Fruit fly (Drosophila melanogaster) whole organism, embryonic: Measurements from ENCODE around the gene lab.

ENCODE experiments used
- Awh ChIP-seq: fragments of 200-800 bp; sonication (Bioruptor generic); IDR thresholded peaks from 2 replicates; pipeline ENCODE4, ENCODE4 v1.3.6; 2022; ENCODE audit warnings: missing biosample characterization, missing genetic modification characterization
- CG10147 ChIP-seq: fragments of 200-800 bp; sonication (Bioruptor generic); optimal IDR thresholded peaks from 2 replicates; lab custom pipeline; 2019; ENCODE audit warnings: missing biosample characterization, mild to moderate bottlenecking, missing genetic modification characterization, moderate library complexity
- CG10565 ChIP-seq: fragments of 200-800 bp; sonication (Bioruptor generic); optimal IDR thresholded peaks from 3 replicates; lab custom pipeline; 2016; ENCODE audit warnings: missing biosample characterization, mild to moderate bottlenecking, missing genetic modification characterization
- CG10654 ChIP-seq: fragments of 200-800 bp; sonication (Bioruptor generic); optimal IDR thresholded peaks from 2 replicates; lab custom pipeline; 2016; ENCODE audit warnings: missing biosample characterization, missing genetic modification characterization
- CG11085 ChIP-seq: fragments of 200-800 bp; sonication (Bioruptor generic); IDR thresholded peaks from 2 replicates; pipeline ENCODE4 v1.3.6; 2022; ENCODE audit warnings: missing biosample characterization, missing genetic modification characterization
- CG11093 ChIP-seq: fragments of 200-800 bp; sonication (Bioruptor generic); IDR thresholded peaks from 3 replicates; pipeline ENCODE4 v1.3.6; 2022; ENCODE audit warnings: missing biosample characterization, missing genetic modification characterization
- CG11504 ChIP-seq: fragments of 200-800 bp; sonication (Bioruptor generic); optimal IDR thresholded peaks from 3 replicates; lab custom pipeline; 2019; ENCODE audit warnings: missing biosample characterization, mild to moderate bottlenecking, missing genetic modification characterization, moderate library complexity
- CG13775 ChIP-seq: fragments of 200-800 bp; sonication (Bioruptor generic); optimal IDR thresholded peaks from 3 replicates; lab custom pipeline; 2017; ENCODE audit warnings: missing biosample characterization, mild to moderate bottlenecking, missing genetic modification characterization
- CG14710 ChIP-seq: fragments of 200-800 bp; sonication (Bioruptor generic); optimal IDR thresholded peaks from 3 replicates; lab custom pipeline; 2019; ENCODE audit warnings: missing biosample characterization, mild to moderate bottlenecking, missing genetic modification characterization, moderate library complexity
- CG15269 ChIP-seq: fragments of 200-800 bp; sonication (Bioruptor generic); optimal IDR thresholded peaks from 2 replicates; lab custom pipeline; 2018; ENCODE audit warnings: missing biosample characterization, mild to moderate bottlenecking, missing genetic modification characterization, moderate library complexity
- CG15601 ChIP-seq: fragments of 200-800 bp; sonication (Bioruptor generic); optimal IDR thresholded peaks from 3 replicates; lab custom pipeline; 2019; ENCODE audit warnings: missing biosample characterization, mild to moderate bottlenecking, missing genetic modification characterization, moderate library complexity
- CG1792 ChIP-seq: fragments of 200-800 bp; sonication (Bioruptor generic); optimal IDR thresholded peaks from 2 replicates; lab custom pipeline; 2016; ENCODE audit warnings: missing biosample characterization, missing genetic modification characterization
- CG2678 ChIP-seq: fragments of 200-800 bp; sonication (Bioruptor generic); optimal IDR thresholded peaks from 3 replicates; lab custom pipeline; 2019; ENCODE audit warnings: missing biosample characterization, mild to moderate bottlenecking, missing genetic modification characterization, moderate library complexity
- CG3407 ChIP-seq: fragments of 200-800 bp; sonication (Bioruptor generic); optimal IDR thresholded peaks from 2 replicates; lab custom pipeline; 2018; ENCODE audit warnings: missing biosample characterization, mild to moderate bottlenecking, missing genetic modification characterization
- CG7839 ChIP-seq: fragments of 200-800 bp; sonication (Bioruptor generic); optimal IDR thresholded peaks from 3 replicates; lab custom pipeline; 2018; ENCODE audit warnings: missing biosample characterization, mild to moderate bottlenecking, missing genetic modification characterization, moderate library complexity
- CG7928 ChIP-seq: fragments of 200-800 bp; sonication (Bioruptor generic); optimal IDR thresholded peaks from 2 replicates; lab custom pipeline; 2017; ENCODE audit warnings: missing biosample characterization, mild to moderate bottlenecking, missing genetic modification characterization
- CG9817 ChIP-seq: fragments of 200-800 bp; sonication (Bioruptor generic); optimal IDR thresholded peaks from 2 replicates; lab custom pipeline; 2018; ENCODE audit warnings: missing biosample characterization, mild to moderate bottlenecking, missing genetic modification characterization, moderate library complexity
- CHES-1-like ChIP-seq: fragments of 200-800 bp; sonication (Bioruptor generic); optimal IDR thresholded peaks from 2 replicates; lab custom pipeline; 2016; ENCODE audit warnings: missing biosample characterization, missing genetic modification characterization
- CkIIα-i1 ChIP-seq: fragments of 200-800 bp; sonication (Bioruptor generic); IDR thresholded peaks from 2 replicates; pipeline ENCODE4 v1.3.6; 2022; ENCODE audit warnings: missing biosample characterization, missing genetic modification characterization
- HLHmδ ChIP-seq: fragments of 200-800 bp; sonication (Bioruptor generic); optimal IDR thresholded peaks from 2 replicates; lab custom pipeline; 2018; ENCODE audit warnings: missing biosample characterization, mild to moderate bottlenecking, missing genetic modification characterization, moderate library complexity
- Jarid2 ChIP-seq: fragments of 200-800 bp; sonication (Bioruptor generic); optimal IDR thresholded peaks from 3 replicates; lab custom pipeline; 2017; ENCODE audit warnings: mild to moderate bottlenecking, missing biosample characterization, missing genetic modification reagents, missing genetic modification characterization
- Mad ChIP-seq: fragments of 200-800 bp; sonication (Bioruptor generic); optimal IDR thresholded peaks from 2 replicates; lab custom pipeline; 2016; ENCODE audit warnings: missing biosample characterization, missing genetic modification characterization
- Med ChIP-seq: fragments of 200-800 bp; sonication (Bioruptor generic); peaks from one replicate; lab custom pipeline; 2016; ENCODE audit warnings: missing biosample characterization, missing genetic modification characterization, mild to moderate bottlenecking, inconsistent platforms, moderate library complexity
- Mrtf ChIP-seq: fragments of 200-800 bp; sonication (Bioruptor generic); IDR thresholded peaks from 3 replicates; pipeline ENCODE4 v1.3.6; 2022; ENCODE audit warnings: missing biosample characterization, missing genetic modification characterization
- Nf-YA ChIP-seq: fragments of 200-800 bp; sonication (Bioruptor generic); IDR thresholded peaks from 2 replicates; pipeline ENCODE4 v1.3.6; 2022; ENCODE audit warnings: missing biosample characterization, missing genetic modification characterization
- Rfx ChIP-seq: fragments of 200-800 bp; sonication (Bioruptor generic); IDR thresholded peaks from 2 replicates; pipeline ENCODE4 v1.3.6; 2022; ENCODE audit warnings: missing biosample characterization, missing genetic modification characterization
- Stat92E ChIP-seq, 3 experiments: fragments of >200 bp in 2 of 3; fragments of 200-800 bp in 1 of 3; sonication (Bioruptor generic) in 1 of 3; optimal IDR thresholded peaks; 2 replicates each; lab custom pipeline; 2017 to 2019; ENCODE audit warnings: missing biosample characterization in 3 of 3, missing genetic modification characterization in 3 of 3, mild to moderate bottlenecking in 1 of 3, moderate library complexity in 1 of 3
- YL-1 ChIP-seq: fragments of 200-800 bp; sonication (Bioruptor generic); optimal IDR thresholded peaks from 3 replicates; lab custom pipeline; 2017; ENCODE audit warnings: missing biosample characterization, mild to moderate bottlenecking, missing genetic modification characterization
- ap ChIP-seq: fragments of 200-800 bp; sonication (Bioruptor generic); IDR thresholded peaks from 2 replicates; pipeline ENCODE4 v1.3.6; 2022; ENCODE audit warnings: missing biosample characterization, missing genetic modification characterization
- cato ChIP-seq: fragments of 200-800 bp; sonication (Bioruptor generic); optimal IDR thresholded peaks from 2 replicates; lab custom pipeline; 2016; ENCODE audit warnings: missing biosample characterization, missing genetic modification characterization, borderline replicate concordance
- emc ChIP-seq: fragments of 200-800 bp; sonication (Bioruptor generic); optimal IDR thresholded peaks from 2 replicates; lab custom pipeline; 2016; ENCODE audit warnings: missing biosample characterization, missing genetic modification characterization
- fd64A ChIP-seq: fragments of 200-800 bp; sonication (Bioruptor generic); optimal IDR thresholded peaks from 3 replicates; lab custom pipeline; 2018; ENCODE audit warnings: missing biosample characterization, mild to moderate bottlenecking, missing genetic modification characterization
- fru ChIP-seq: fragments of >200 bp; optimal IDR thresholded peaks from 2 replicates; lab custom pipeline; 2017
- gcm ChIP-seq: fragments of 200-800 bp; sonication (Bioruptor generic); optimal IDR thresholded peaks from 2 replicates; lab custom pipeline; 2019; ENCODE audit warnings: missing biosample characterization, mild to moderate bottlenecking, missing genetic modification characterization, moderate library complexity
- h ChIP-seq: fragments of >200 bp; optimal IDR thresholded peaks from 2 replicates; lab custom pipeline; 2017
- kah ChIP-seq: fragments of 200-800 bp; sonication (Bioruptor generic); optimal IDR thresholded peaks from 2 replicates; lab custom pipeline; 2018; ENCODE audit warnings: missing biosample characterization, mild to moderate bottlenecking, missing genetic modification characterization
- lov ChIP-seq, 2 experiments: fragments of 200-800 bp in 1 of 2; fragments of >200 bp in 1 of 2; sonication (Bioruptor generic) in 1 of 2; IDR thresholded peaks in 1 of 2; optimal IDR thresholded peaks in 1 of 2; 2 replicates in 1 of 2; 3 replicates in 1 of 2; pipeline versions ENCODE4 v1.3.6 to Lab custom; 2017 to 2022; ENCODE audit warnings: missing biosample characterization in 1 of 2, missing genetic modification characterization in 1 of 2
- luna ChIP-seq: fragments of 200-800 bp; sonication (Bioruptor generic); optimal IDR thresholded peaks from 2 replicates; lab custom pipeline; 2016; ENCODE audit warnings: missing biosample characterization, missing genetic modification characterization
- nom ChIP-seq: fragments of 200-800 bp; sonication (Bioruptor generic); optimal IDR thresholded peaks from 2 replicates; lab custom pipeline; 2017; ENCODE audit warnings: missing biosample characterization, missing genetic modification characterization, mild to moderate bottlenecking, moderate library complexity, missing genetic modification reagents
- pum ChIP-seq: fragments of 200-800 bp; sonication (Bioruptor generic); optimal IDR thresholded peaks from 2 replicates; lab custom pipeline; 2016; ENCODE audit warnings: missing biosample characterization, missing genetic modification characterization
- rib ChIP-seq: fragments of 200-800 bp; sonication (Bioruptor generic); IDR thresholded peaks from 2 replicates; pipeline ENCODE4 v1.3.6; 2022; ENCODE audit warnings: missing biosample characterization, missing genetic modification characterization
- slbo ChIP-seq: fragments of 200-800 bp; sonication (Bioruptor generic); IDR thresholded peaks from 2 replicates; pipeline ENCODE4 v1.3.6; 2022; ENCODE audit warnings: missing biosample characterization, missing genetic modification characterization
- slou ChIP-seq: fragments of 200-800 bp; sonication (Bioruptor generic); optimal IDR thresholded peaks from 3 replicates; lab custom pipeline; 2016; ENCODE audit warnings: missing biosample characterization, missing genetic modification characterization
- sug ChIP-seq: fragments of 200-800 bp; optimal IDR thresholded peaks from 2 replicates; lab custom pipeline; 2019; ENCODE audit warnings: missing biosample characterization, mild to moderate bottlenecking, missing genetic modification characterization, moderate library complexity
- tin ChIP-seq: fragments of 200-800 bp; sonication (Bioruptor generic); optimal IDR thresholded peaks from 3 replicates; lab custom pipeline; 2016; ENCODE audit warnings: missing biosample characterization, missing genetic modification characterization
- tio ChIP-seq: fragments of 200-800 bp; sonication (Bioruptor generic); optimal IDR thresholded peaks from 2 replicates; lab custom pipeline; 2017; ENCODE audit warnings: missing biosample characterization, missing genetic modification characterization, inconsistent platforms
- unpg ChIP-seq: fragments of 200-800 bp; sonication (Bioruptor generic); optimal IDR thresholded peaks from 3 replicates; lab custom pipeline; 2018; ENCODE audit warnings: missing biosample characterization, mild to moderate bottlenecking, missing genetic modification characterization, moderate library complexity
- zen2 ChIP-seq: fragments of 200-800 bp; sonication (Bioruptor generic); IDR thresholded peaks from 3 replicates; pipeline ENCODE4 v1.3.6; 2022; ENCODE audit warnings: missing biosample characterization, missing genetic modification characterization; ENCODE audit not compliant: partially characterized antibody

Gene lab

dm6 chr3R:6657278-6658246 is 20.8 kb downstream of the lab start, which contains the start of the genes CG1307 and twr (continued):
- TF ChIP-seq Mad (GFP tag; lab: Kevin White, UChicago) (peak; percentile 7), slbo (GFP tag; lab: Robert Waterston, UW) (peak; percentile 49), Awh (no peak), CG7928 (GFP tag; lab: Kevin White, UChicago) (no peak), CG11093 (0 out of 3 replicates have a peak, but pooled peaks have one; percentile 26), Stat92E (GFP tag; optimal IDR thresholded peaks at IDR 0.05; lab: Kevin White, UChicago) (no peak), gcm (GFP tag; lab: Kevin White, UChicago) (no peak), CG13775 (peak; percentile 68), Jarid2 (no peak), ap (GFP tag; lab: Robert Waterston, UW) (no peak), CG2678 (tag; lab: Kevin White, UChicago) (no peak), pum (GFP tag; lab: Kevin White, UChicago) (no peak), CG14710 (tag; lab: Kevin White, UChicago) (peak; percentile 98), emc (GFP tag; lab: Kevin White, UChicago) (no peak), CG7839 (no peak), rib (no peak; the same call in 1 of the 2 replicates), tio (GFP tag; lab: Kevin White, UChicago) (no peak), CG9817 (tag; lab: Kevin White, UChicago) (peak; percentile 30), nom (no peak), luna (GFP tag; lab: Kevin White, UChicago) (no peak), fd64A (GFP tag; lab: Kevin White, UChicago) (no peak), CG3407 (GFP tag; lab: Kevin White, UChicago) (peak; percentile 53), CG11085 (GFP tag; lab: Robert Waterston, UW) (no peak), Med (GFP tag; lab: Kevin White, UChicago) (peak; percentile 82), Rfx (GFP tag; lab: Robert Waterston, UW) (peak; percentile 61), lov (optimal IDR thresholded peaks at IDR 0.05; lab: Kevin White, UChicago) (no peak), lov (GFP tag; IDR thresholded peaks at IDR 0.05; lab: Robert Waterston, UW) (no peak), CG15601 (tag; lab: Kevin White, UChicago) (no peak), CkIIα-i1 (GFP tag; lab: Robert Waterston, UW) (no peak), CG10147 (GFP tag; lab: Kevin White, UChicago) (no peak), unpg (GFP tag; lab: Kevin White, UChicago) (no peak), CG11504 (tag; lab: Kevin White, UChicago) (no peak), CG15269 (tag; lab: Kevin White, UChicago) (no peak), kah (peak; percentile 5), sug (no peak), Mrtf (GFP tag; lab: Robert Waterston, UW) (peak; percentile 33; the same call in 1 of the 3 replicates), CHES-1-like (GFP tag; lab: Kevin White, UChicago) (no peak), h (no peak), YL-1 (peak; percentile 39), CG1792 (GFP tag; lab: Kevin White, UChicago) (no peak), fru (lab: Kevin White, UChicago) (no peak), CG10654 (GFP tag; lab: Kevin White, UChicago) (no peak), tin (no peak), CG10565 (GFP tag; lab: Kevin White, UChicago) (no peak), Nf-YA (no peak), HLHmδ (GFP tag; lab: Kevin White, UChicago) (no peak), cato (no peak), zen2 (no peak), slou (no peak)
